Worm (Caenorhabditis elegans): ENCODE measurements around the gene M01H9.3.

The M01H9.3 gene

ce11 chrIV:4451576-4451975, 25.3 kb downstream of the M01H9.3 start, which contains the start of gene R08C7.1:
R08C7.1 (plus strand) TSS chrIV:4451876.
- TF ChIP-seq mdl-1 (tag; optimal IDR thresholded peaks at IDR 0.05): no peak
- no peak for TF ChIP-seq ztf-1 (GFP tag; conservative IDR thresholded peaks at IDR 0.05)
- TF ChIP-seq crh-2 (tag; optimal IDR thresholded peaks at IDR 0.05): no peak

ce11 chrIV:4449843-4450242, 27.0 kb downstream of the M01H9.3 start:
- peak; percentile 34 for TF ChIP-seq fos-1 (tag; optimal IDR thresholded peaks at IDR 0.05)
- TF ChIP-seq lsy-2 (tag; optimal IDR thresholded peaks at IDR 0.05): no peak
- no peak for TF ChIP-seq unc-62 (GFP tag; optimal IDR thresholded peaks at IDR 0.05)
- TF ChIP-seq ama-1 (optimal IDR thresholded peaks at IDR 0.05): no peak
- no peak for TF ChIP-seq unc-39 (tag; optimal IDR thresholded peaks at IDR 0.05)
- no peak for TF ChIP-seq nhr-12 (tag; optimal IDR thresholded peaks at IDR 0.05)
- no peak for TF ChIP-seq Y55F3AM.14 (GFP tag; optimal IDR thresholded peaks at IDR 0.05)
- TF ChIP-seq skn-1 (tag; optimal IDR thresholded peaks at IDR 0.05): no peak
- TF ChIP-seq sma-9 (GFP tag; optimal IDR thresholded peaks at IDR 0.05): peak; percentile 62
- TF ChIP-seq sma-9 (tag; optimal IDR thresholded peaks at IDR 0.05): no peak
- no peak for TF ChIP-seq nhr-237 (tag; optimal IDR thresholded peaks at IDR 0.05)
- TF ChIP-seq alr-1 (tag; optimal IDR thresholded peaks at IDR 0.05): no peak
- TF ChIP-seq lin-13 (GFP tag; optimal IDR thresholded peaks at IDR 0.05): no peak
- no peak for TF ChIP-seq egl-27 (tag; optimal IDR thresholded peaks at IDR 0.05)
- no peak for TF ChIP-seq blmp-1 (tag; optimal IDR thresholded peaks at IDR 0.05; ENCODE audit: insufficient read depth)
- no peak for TF ChIP-seq ztf-1 (GFP tag; conservative IDR thresholded peaks at IDR 0.05)
- no peak for TF ChIP-seq elt-3 (tag; optimal IDR thresholded peaks at IDR 0.05)
- no peak for TF ChIP-seq ZK546.5 (tag; optimal IDR thresholded peaks at IDR 0.05)
- TF ChIP-seq ztf-11 (tag; optimal IDR thresholded peaks at IDR 0.05): no peak
- no peak for TF ChIP-seq mbf-1 (tag; optimal IDR thresholded peaks at IDR 0.05)
- TF ChIP-seq nhr-11 (tag; optimal IDR thresholded peaks at IDR 0.05): no peak
- TF ChIP-seq lin-11 (tag; optimal IDR thresholded peaks at IDR 0.05): no peak
- TF ChIP-seq elt-1 (tag; optimal IDR thresholded peaks at IDR 0.05): no peak
- TF ChIP-seq crh-2 (tag; optimal IDR thresholded peaks at IDR 0.05): peak; percentile 31
- TF ChIP-seq F13H6.1 (tag; optimal IDR thresholded peaks at IDR 0.05): peak; percentile 31
- TF ChIP-seq gmeb-1 (tag; optimal IDR thresholded peaks at IDR 0.05): peak; percentile 13
- no peak for TF ChIP-seq nhr-10 (tag; optimal IDR thresholded peaks at IDR 0.05)
- TF ChIP-seq sma-3 (GFP tag; optimal IDR thresholded peaks at IDR 0.05): peak; percentile 60
- TF ChIP-seq ceh-82 (tag; optimal IDR thresholded peaks at IDR 0.05): no peak
- no peak for TF ChIP-seq aly-2 (tag; optimal IDR thresholded peaks at IDR 0.05)
- no peak for TF ChIP-seq nhr-129 (tag; optimal IDR thresholded peaks at IDR 0.05)
- TF ChIP-seq C34F6.9 (tag; optimal IDR thresholded peaks at IDR 0.05): no peak
- TF ChIP-seq ztf-4 (tag; optimal IDR thresholded peaks at IDR 0.05): no peak
- no peak for TF ChIP-seq sem-4 (tag; optimal IDR thresholded peaks at IDR 0.05)
- no peak for TF ChIP-seq mab-5 (tag; optimal IDR thresholded peaks at IDR 0.05)
- no peak for TF ChIP-seq zag-1 (tag; optimal IDR thresholded peaks at IDR 0.05)

ce11 chrIV:4449439-4449838, 27.4 kb downstream of the M01H9.3 start, which contains the start of gene R08C7.12:
R08C7.12 (plus strand) TSS chrIV:4449739.
- no peak for TF ChIP-seq ztf-4 (tag; optimal IDR thresholded peaks at IDR 0.05)
- TF ChIP-seq Y55F3AM.14 (GFP tag; optimal IDR thresholded peaks at IDR 0.05): no peak
- TF ChIP-seq unc-55 (GFP tag; optimal IDR thresholded peaks at IDR 0.05): no peak
- TF ChIP-seq sma-3 (GFP tag; optimal IDR thresholded peaks at IDR 0.05): no peak
- no peak for TF ChIP-seq nhr-237 (tag; optimal IDR thresholded peaks at IDR 0.05)
- no peak for TF ChIP-seq lin-11 (tag; optimal IDR thresholded peaks at IDR 0.05)
- TF ChIP-seq nhr-10 (tag; optimal IDR thresholded peaks at IDR 0.05): no peak
- TF ChIP-seq egl-27 (tag; optimal IDR thresholded peaks at IDR 0.05): no peak
- TF ChIP-seq ztf-11 (tag; optimal IDR thresholded peaks at IDR 0.05): no peak
- TF ChIP-seq lin-13 (GFP tag; optimal IDR thresholded peaks at IDR 0.05): no peak
- TF ChIP-seq dmd-4 (tag; optimal IDR thresholded peaks at IDR 0.05): no peak
- TF ChIP-seq snpc-4 (tag; optimal IDR thresholded peaks at IDR 0.05): no peak
- TF ChIP-seq fos-1 (tag; optimal IDR thresholded peaks at IDR 0.05): no peak
- no peak for TF ChIP-seq nhr-23 (tag; optimal IDR thresholded peaks at IDR 0.05)
- TF ChIP-seq lsy-2 (tag; optimal IDR thresholded peaks at IDR 0.05): no peak
- no peak for TF ChIP-seq nhr-129 (tag; optimal IDR thresholded peaks at IDR 0.05)
- no peak for TF ChIP-seq F13H6.1 (tag; optimal IDR thresholded peaks at IDR 0.05)
- no peak for TF ChIP-seq skn-1 (tag; optimal IDR thresholded peaks at IDR 0.05)

Measured in whole organism, L2 larva.